Worm (Caenorhabditis elegans) whole organism, L3 larva: ENCODE results near the gene syx-18.

Experiments
- R02D3.7 ChIP-seq: fragments of 150-350 bp; optimal IDR thresholded peaks from 2 replicates; lab custom pipeline; 2014; ENCODE audit warnings: missing biosample characterization, missing genetic modification characterization
- ama-1 ChIP-seq: fragments of 150-350 bp; optimal IDR thresholded peaks from 2 replicates; lab custom pipeline; 2018
- ceh-16 ChIP-seq: sonication (generic microtip); optimal IDR thresholded peaks from 2 replicates; lab custom pipeline; 2017; ENCODE audit warnings: missing biosample characterization, missing genetic modification characterization
- ceh-28 ChIP-seq: fragments of 150-350 bp; optimal IDR thresholded peaks from 2 replicates; lab custom pipeline; 2014; ENCODE audit warnings: missing biosample characterization, missing genetic modification reagents, missing genetic modification characterization
- ceh-82 ChIP-seq: fragments of 150-350 bp; optimal IDR thresholded peaks from 2 replicates; lab custom pipeline; 2014; ENCODE audit warnings: missing biosample characterization, missing genetic modification characterization
- ceh-9 ChIP-seq: sonication (generic microtip); optimal IDR thresholded peaks from 2 replicates; lab custom pipeline; 2018; ENCODE audit warnings: missing biosample characterization, missing genetic modification characterization
- daf-12 ChIP-seq: fragments of 150-350 bp; optimal IDR thresholded peaks from 2 replicates; lab custom pipeline; 2014; ENCODE audit warnings: missing biosample characterization, missing genetic modification reagents, missing genetic modification characterization
- egl-27 ChIP-seq: sonication (generic microtip); optimal IDR thresholded peaks from 4 replicates; lab custom pipeline; 2017; ENCODE audit warnings: missing biosample characterization, missing genetic modification reagents, missing genetic modification characterization
- elt-2 ChIP-seq: sonication (generic microtip); optimal IDR thresholded peaks from 2 replicates; lab custom pipeline; 2016; ENCODE audit warnings: missing genetic modification reagents, mild to moderate bottlenecking, missing genetic modification characterization, missing compliant biosample characterization
- elt-3 ChIP-seq, 3 experiments: fragments of 150-350 bp in 1 of 3; sonication (generic microtip) in 2 of 3; optimal IDR thresholded peaks; 2 replicates in 2 of 3; 4 replicates in 1 of 3; lab custom pipeline; 2014 to 2017; ENCODE audit warnings: missing biosample characterization in 3 of 3, missing genetic modification characterization in 3 of 3
- eor-1 ChIP-seq, 2 experiments: fragments of 150-350 bp; optimal IDR thresholded peaks; 2 replicates each; lab custom pipeline; 2014 to 2018; ENCODE audit warnings: missing biosample characterization in 2 of 2, missing genetic modification characterization in 2 of 2
- fkh-10 ChIP-seq: sonication (generic microtip); optimal IDR thresholded peaks from 2 replicates; lab custom pipeline; 2017; ENCODE audit warnings: missing biosample characterization, missing genetic modification reagents, missing genetic modification characterization
- fos-1 ChIP-seq: fragments of 150-350 bp; optimal IDR thresholded peaks from 2 replicates; lab custom pipeline; 2014; ENCODE audit warnings: missing biosample characterization, missing genetic modification characterization
- hmg-11 ChIP-seq: sonication (generic microtip); optimal IDR thresholded peaks from 2 replicates; lab custom pipeline; 2016; ENCODE audit warnings: missing genetic modification characterization, missing compliant biosample characterization
- lin-15B ChIP-seq: fragments of 150-350 bp; optimal IDR thresholded peaks from 2 replicates; lab custom pipeline; 2014; ENCODE audit warnings: missing biosample characterization, missing genetic modification characterization
- lin-39 ChIP-seq: fragments of 150-350 bp; optimal IDR thresholded peaks from 2 replicates; lab custom pipeline; 2018; ENCODE audit warnings: missing biosample characterization, missing genetic modification reagents, missing genetic modification characterization
- lsy-12 ChIP-seq: sonication (generic microtip); optimal IDR thresholded peaks from 2 replicates; lab custom pipeline; 2016; ENCODE audit warnings: mild to moderate bottlenecking, missing genetic modification characterization, missing compliant biosample characterization
- mdl-1 ChIP-seq: fragments of 150-350 bp; optimal IDR thresholded peaks from 2 replicates; lab custom pipeline; 2014; ENCODE audit warnings: missing biosample characterization, missing genetic modification characterization
- nfya-1 ChIP-seq: sonication (generic microtip); optimal IDR thresholded peaks from 2 replicates; lab custom pipeline; 2017; ENCODE audit warnings: missing genetic modification characterization, mild to moderate bottlenecking, missing compliant biosample characterization, antibody characterized with exemption, moderate library complexity; ENCODE audit not compliant: insufficient read depth
- nhr-12 ChIP-seq: fragments of 150-350 bp; optimal IDR thresholded peaks from 2 replicates; lab custom pipeline; 2014; ENCODE audit warnings: missing biosample characterization, missing genetic modification characterization
- nhr-23 ChIP-seq: fragments of 150-350 bp; optimal IDR thresholded peaks from 2 replicates; lab custom pipeline; 2014; ENCODE audit warnings: missing biosample characterization, missing genetic modification reagents, missing genetic modification characterization
- nhr-237 ChIP-seq: fragments of 150-350 bp; optimal IDR thresholded peaks from 2 replicates; lab custom pipeline; 2014; ENCODE audit warnings: missing biosample characterization, missing genetic modification characterization
- nhr-25 ChIP-seq: sonication (generic microtip); optimal IDR thresholded peaks from 2 replicates; lab custom pipeline; 2017; ENCODE audit warnings: missing biosample characterization, missing genetic modification characterization
- nhr-28 ChIP-seq: fragments of 150-350 bp; optimal IDR thresholded peaks from 2 replicates; lab custom pipeline; 2014; ENCODE audit warnings: missing biosample characterization, missing genetic modification characterization
- nhr-67 ChIP-seq: fragments of 150-350 bp; optimal IDR thresholded peaks from 2 replicates; lab custom pipeline; 2014; ENCODE audit warnings: missing biosample characterization, missing genetic modification characterization
- nhr-76 ChIP-seq: fragments of 150-350 bp; sonication (generic microtip); optimal IDR thresholded peaks from 5 replicates; lab custom pipeline; 2014; ENCODE audit warnings: missing biosample characterization, missing genetic modification characterization
- nhr-77 ChIP-seq: fragments of 150-350 bp; optimal IDR thresholded peaks from 2 replicates; lab custom pipeline; 2014; ENCODE audit warnings: missing biosample characterization, missing genetic modification characterization
- pha-4 ChIP-seq: fragments of 150-350 bp; optimal IDR thresholded peaks from 2 replicates; lab custom pipeline; 2014; ENCODE audit warnings: missing biosample characterization, missing genetic modification reagents, missing genetic modification characterization
- sea-2 ChIP-seq: fragments of 150-350 bp; sonication (generic microtip); optimal IDR thresholded peaks from 4 replicates; lab custom pipeline; 2014; ENCODE audit warnings: missing biosample characterization, missing genetic modification reagents, missing genetic modification characterization
- snpc-4 ChIP-seq: fragments of 150-350 bp; optimal IDR thresholded peaks from 2 replicates; lab custom pipeline; 2014; ENCODE audit warnings: missing biosample characterization, missing genetic modification characterization
- unc-39 ChIP-seq: sonication (generic microtip); optimal IDR thresholded peaks from 4 replicates; lab custom pipeline; 2017; ENCODE audit warnings: missing biosample characterization, missing genetic modification characterization
- unc-62 ChIP-seq: fragments of 150-350 bp; sonication (generic microtip); optimal IDR thresholded peaks from 4 replicates; lab custom pipeline; 2014; ENCODE audit warnings: missing biosample characterization, missing genetic modification reagents, missing genetic modification characterization
- zag-1 ChIP-seq: fragments of 150-350 bp; optimal IDR thresholded peaks from 2 replicates; lab custom pipeline; 2014; ENCODE audit warnings: missing biosample characterization, missing genetic modification characterization
- ztf-11 ChIP-seq: fragments of 150-350 bp; optimal IDR thresholded peaks from 2 replicates; lab custom pipeline; 2014; ENCODE audit warnings: missing biosample characterization, missing genetic modification characterization

The syx-18 gene

DNA sequence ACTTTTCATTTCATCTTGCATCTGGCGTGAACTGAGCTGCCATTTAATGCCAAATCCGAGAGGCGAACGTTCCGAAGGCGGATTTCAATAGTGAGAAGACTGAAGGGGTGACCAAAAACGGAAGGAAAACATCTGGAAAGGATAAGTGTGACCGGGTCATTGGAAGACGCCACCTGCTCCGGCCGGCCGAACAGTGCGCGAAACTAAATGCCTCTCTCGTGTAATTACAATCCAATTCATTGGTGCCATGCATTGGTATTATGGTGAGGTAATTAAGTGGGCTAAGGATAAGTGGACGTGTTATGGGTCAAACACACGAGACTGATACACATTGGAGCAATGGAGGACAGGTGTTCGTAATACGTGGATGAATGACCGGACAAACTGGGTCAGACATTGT is 29.3 kb upstream of the syx-18 start:
- TF ChIP-seq elt-3 (tag; optimal IDR thresholded peaks at IDR 0.05; lab: Kevin White, UChicago) (no peak), lsy-12 (tag; lab: Kevin White, UChicago) (no peak), nfya-1 (no peak), daf-12 (no peak), ztf-11 (tag; lab: Kevin White, UChicago) (no peak), zag-1 (tag; lab: Kevin White, UChicago) (no peak), ceh-82 (no peak), nhr-237 (no peak)
- TF ChIP-seq, all 47 proteins: peak for 0

DNA sequence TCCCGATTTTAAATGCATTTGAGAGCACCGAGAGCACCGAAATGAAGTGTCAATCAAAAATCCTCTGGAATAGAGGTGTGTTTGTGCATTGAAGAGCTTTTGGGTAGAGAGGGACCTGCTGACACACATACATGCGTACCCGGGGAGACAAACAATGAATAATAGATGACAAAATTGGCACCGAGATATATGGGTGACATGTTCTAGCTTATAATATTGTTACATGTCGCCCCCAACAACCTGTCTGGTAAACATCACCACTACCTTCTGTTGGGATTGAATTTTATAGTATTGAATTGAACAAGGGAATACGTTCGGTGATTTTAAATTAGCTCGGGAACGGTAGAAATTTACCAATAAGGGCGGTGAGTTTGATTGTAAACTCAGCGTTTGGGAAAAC is 28.5 kb upstream of the syx-18 start:
- TF ChIP-seq nhr-12 (no peak), lin-39 (tag; lab: Kevin White, UChicago) (peak; percentile 36)

DNA sequence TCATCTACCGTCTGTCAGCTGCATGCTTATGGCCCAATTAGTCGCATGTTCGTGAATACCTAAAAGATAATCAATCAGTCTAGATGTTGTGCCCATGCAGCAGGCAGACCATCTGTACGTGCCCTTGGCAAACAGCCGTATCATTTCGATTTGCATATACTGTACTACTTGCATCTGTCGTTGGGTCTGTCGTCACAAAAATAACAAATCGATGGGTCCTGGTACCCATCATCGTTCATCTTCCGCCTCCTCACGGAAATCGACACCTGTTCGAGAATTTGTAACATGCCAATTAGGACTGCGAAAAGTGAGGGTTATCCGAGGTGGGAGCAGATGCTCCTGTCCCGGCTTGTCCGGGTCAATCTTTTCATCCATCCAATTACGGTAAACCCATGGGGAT is 28.0 kb upstream of the syx-18 start:
- TF ChIP-seq elt-3 (tag; optimal IDR thresholded peaks at IDR 0.05; lab: Kevin White, UChicago): no peak
- no peak for TF ChIP-seq elt-2
- TF ChIP-seq ceh-9 (tag; lab: Kevin White, UChicago): no peak
- TF ChIP-seq, all 47 proteins: peak for 0

DNA sequence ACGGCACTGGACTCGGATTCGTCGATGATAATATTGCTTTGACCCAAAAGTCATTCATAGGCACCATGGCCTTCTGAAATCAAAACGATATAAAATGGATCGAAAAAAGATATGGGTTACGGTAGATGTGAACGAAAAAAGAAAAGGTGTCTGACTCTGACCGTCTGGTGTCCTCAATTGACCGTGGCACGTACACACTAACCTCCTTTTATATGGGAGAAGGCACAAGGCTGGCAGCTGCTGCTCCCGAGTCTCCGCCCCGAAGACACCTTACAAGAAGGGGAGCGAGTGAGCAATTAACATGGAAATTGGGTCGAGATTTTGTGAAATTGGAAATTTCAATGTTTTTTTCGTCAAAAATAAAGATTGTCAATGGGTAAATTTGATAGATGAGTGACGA is 26.3 kb upstream of the syx-18 start, which contains the start of gene egl-46:
Gene egl-46, minus strand, starts transcription at position 73 of the 400 bp plus-strand sequence.
- TF ChIP-seq lsy-12 (tag; lab: Kevin White, UChicago): no peak
- no peak for TF ChIP-seq R02D3.7
- TF ChIP-seq ceh-16 (tag; lab: Kevin White, UChicago): no peak
- no peak for TF ChIP-seq nfya-1
- no peak for TF ChIP-seq nhr-25
- TF ChIP-seq snpc-4: no peak
- TF ChIP-seq nhr-67 (tag; lab: Kevin White, UChicago): no peak
- no peak for TF ChIP-seq ztf-11 (tag; lab: Kevin White, UChicago)
- no peak for TF ChIP-seq egl-27 (tag; lab: Kevin White, UChicago)
- TF ChIP-seq, all 47 proteins: peak for 0

DNA sequence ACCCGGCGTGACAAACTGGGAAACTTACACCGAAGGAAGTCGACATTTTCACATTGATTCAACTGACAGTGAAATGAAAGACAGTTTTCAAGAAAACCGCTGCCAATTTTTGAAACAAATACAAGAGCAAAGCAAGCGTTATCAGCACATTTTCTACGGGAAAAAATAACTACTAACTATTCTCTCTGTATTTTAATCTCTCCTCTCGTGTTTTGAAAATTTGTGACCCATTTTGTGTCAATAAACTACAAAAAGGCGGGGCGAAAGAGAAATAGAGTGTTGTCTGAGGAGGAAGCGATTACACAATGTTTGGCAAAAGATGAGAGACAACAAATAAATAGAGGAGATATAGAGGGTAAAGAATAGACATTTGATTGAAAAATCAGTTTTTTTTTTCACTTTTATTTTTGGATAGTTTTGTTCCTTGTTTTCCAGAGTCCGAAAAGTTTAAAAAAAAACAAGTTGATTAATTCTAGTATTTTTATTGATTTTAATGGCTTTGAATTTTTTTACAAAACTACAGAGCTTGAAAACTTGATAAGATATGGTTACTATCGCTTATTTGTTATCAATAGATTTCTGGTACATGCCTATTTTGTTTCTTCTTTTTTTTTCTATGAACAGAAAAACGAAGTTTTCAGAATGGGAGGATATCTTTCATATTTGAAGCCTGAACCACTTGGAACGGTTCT is 21.1 kb upstream of the syx-18 start, which contains the start of gene cest-34:
Gene cest-34, plus strand, starts transcription at position 642 of the 692 bp plus-strand sequence.
- TF ChIP-seq elt-2: peak; percentile 18
- TF ChIP-seq pha-4 (tag; lab: Kevin White, UChicago): peak; percentile 87
- no peak for TF ChIP-seq sea-2 (GFP tag; lab: Kevin White, UChicago)

DNA sequence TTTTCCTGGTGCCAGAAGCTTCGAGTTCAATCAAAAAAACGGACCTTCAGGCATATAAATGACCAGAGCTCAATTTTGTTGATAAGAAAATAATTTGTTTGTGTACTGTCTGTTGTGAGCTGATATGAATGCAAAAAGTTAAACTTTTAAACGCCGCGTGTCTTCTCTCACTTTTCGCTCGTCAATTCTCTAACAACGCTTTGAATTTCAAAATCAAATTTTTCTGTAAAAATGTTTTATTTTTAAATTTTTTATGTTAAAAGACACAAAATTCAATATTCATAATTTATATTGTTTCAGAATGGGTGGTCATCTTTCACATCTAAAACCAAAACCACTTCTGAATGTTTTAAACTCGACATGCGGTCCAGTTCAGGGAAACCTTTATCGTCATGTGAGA is 18.7 kb upstream of the syx-18 start, which contains the start of gene cest-31:
Gene cest-31, plus strand, starts transcription at position 301 of the 400 bp plus-strand sequence.
- TF ChIP-seq nhr-76: no peak
- no peak for TF ChIP-seq snpc-4
- TF ChIP-seq lsy-12 (tag; lab: Kevin White, UChicago): no peak
- no peak for TF ChIP-seq lin-39 (tag; lab: Kevin White, UChicago)
- no peak for TF ChIP-seq hmg-11
- TF ChIP-seq nhr-28 (tag; lab: Kevin White, UChicago): no peak
- TF ChIP-seq nhr-25: no peak
- no peak for TF ChIP-seq eor-1 (tag; optimal IDR thresholded peaks at IDR 0.05; lab: Kevin White, UChicago)
- TF ChIP-seq R02D3.7: no peak
- no peak for TF ChIP-seq sea-2 (GFP tag; lab: Kevin White, UChicago)
- no peak for TF ChIP-seq nhr-77 (tag; lab: Kevin White, UChicago)
- TF ChIP-seq, all 47 proteins: peak for 0

DNA sequence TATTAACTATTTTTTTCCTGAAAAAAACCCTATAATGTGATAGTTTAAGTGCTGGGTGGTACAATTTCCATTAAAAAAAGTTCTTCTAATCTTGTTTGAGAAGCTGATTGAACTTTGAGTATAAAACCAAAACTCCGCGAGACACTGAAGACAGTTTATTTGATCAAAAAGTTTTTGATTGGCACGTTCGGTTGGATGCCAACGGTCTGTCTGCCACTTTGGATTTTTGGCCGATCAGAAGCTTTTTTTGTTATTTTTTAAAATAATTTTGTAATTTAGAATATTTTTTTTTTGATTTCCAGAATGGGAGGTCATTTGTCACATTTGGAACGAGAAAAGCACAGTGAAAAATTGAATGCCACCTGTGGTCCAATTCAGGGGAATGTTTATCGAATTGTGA is 14.3 kb upstream of the syx-18 start, which contains the start of gene cest-28:
Gene cest-28, plus strand, starts transcription at position 301 of the 400 bp plus-strand sequence.
- TF ChIP-seq ceh-28 (tag; lab: Kevin White, UChicago) (no peak), mdl-1 (tag; lab: Kevin White, UChicago) (no peak), fos-1 (no peak), daf-12 (no peak), ama-1 (no peak), nhr-23 (tag; lab: Kevin White, UChicago) (no peak), hmg-11 (no peak), nhr-76 (no peak), R02D3.7 (no peak), unc-39 (tag; lab: Kevin White, UChicago) (no peak), lin-39 (tag; lab: Kevin White, UChicago) (no peak), lin-15B (tag; lab: Kevin White, UChicago) (no peak), egl-27 (tag; lab: Kevin White, UChicago) (no peak), elt-2 (no peak), fkh-10 (GFP tag; lab: Kevin White, UChicago) (no peak), unc-62 (GFP tag; lab: Kevin White, UChicago) (no peak), nhr-12 (no peak)
